Fruit fly (Drosophila melanogaster) whole organism, embryonic: ENCODE data around the gene Rchy1.

Source experiments
- Atf-2 ChIP-seq: fragments of 200-800 bp; sonication (Bioruptor generic); optimal IDR thresholded peaks from 2 replicates; lab custom pipeline; 2016; ENCODE audit warnings: missing biosample characterization, missing genetic modification characterization
- Atf3 ChIP-seq: fragments of 200-800 bp; sonication (Bioruptor generic); optimal IDR thresholded peaks from 3 replicates; lab custom pipeline; 2016; ENCODE audit warnings: missing biosample characterization, missing genetic modification characterization
- CG13287 ChIP-seq: fragments of 200-800 bp; sonication (Bioruptor generic); IDR thresholded peaks from 2 replicates; pipeline ENCODE4 v1.3.6; 2022; ENCODE audit warnings: missing biosample characterization, missing genetic modification characterization; ENCODE audit not compliant: partially characterized antibody
- CG13894 ChIP-seq: fragments of 200-800 bp; sonication (Bioruptor generic); optimal IDR thresholded peaks from 3 replicates; lab custom pipeline; 2018; ENCODE audit warnings: missing biosample characterization, mild to moderate bottlenecking, missing genetic modification characterization, moderate library complexity
- CG15696 ChIP-seq: fragments of 200-800 bp; sonication (Bioruptor generic); optimal IDR thresholded peaks from 2 replicates; lab custom pipeline; 2019; ENCODE audit warnings: missing biosample characterization, mild to moderate bottlenecking, missing genetic modification characterization, moderate library complexity
- CG16815 ChIP-seq: fragments of 200-800 bp; sonication (Bioruptor generic); optimal IDR thresholded peaks from 3 replicates; lab custom pipeline; 2017; ENCODE audit warnings: missing biosample characterization, mild to moderate bottlenecking, missing genetic modification characterization
- CG17385 ChIP-seq: fragments of 200-800 bp; sonication (Bioruptor generic); optimal IDR thresholded peaks from 3 replicates; lab custom pipeline; 2018; ENCODE audit warnings: missing biosample characterization, mild to moderate bottlenecking, missing genetic modification characterization
- CG17829 ChIP-seq: fragments of 200-800 bp; optimal IDR thresholded peaks from 2 replicates; lab custom pipeline; 2019; ENCODE audit warnings: missing biosample characterization, mild to moderate bottlenecking, missing genetic modification characterization, moderate library complexity
- CG2202 ChIP-seq: fragments of 200-800 bp; sonication (Bioruptor generic); optimal IDR thresholded peaks from 2 replicates; lab custom pipeline; 2018; ENCODE audit warnings: missing biosample characterization, mild to moderate bottlenecking, missing genetic modification characterization
- CG31365 ChIP-seq: fragments of 200-800 bp; sonication (Bioruptor generic); optimal IDR thresholded peaks from 2 replicates; lab custom pipeline; 2018; ENCODE audit warnings: missing biosample characterization, mild to moderate bottlenecking, missing genetic modification characterization
- CG32767 ChIP-seq: fragments of 200-800 bp; sonication (Bioruptor generic); IDR thresholded peaks from 2 replicates; pipeline ENCODE4 v1.3.6; 2022; ENCODE audit warnings: missing biosample characterization, missing genetic modification characterization
- CG33213 ChIP-seq: fragments of 200-800 bp; sonication (Bioruptor generic); optimal IDR thresholded peaks from 3 replicates; lab custom pipeline; 2016; ENCODE audit warnings: missing biosample characterization, missing genetic modification characterization
- CG3407 ChIP-seq: fragments of 200-800 bp; sonication (Bioruptor generic); optimal IDR thresholded peaks from 2 replicates; lab custom pipeline; 2018; ENCODE audit warnings: missing biosample characterization, mild to moderate bottlenecking, missing genetic modification characterization
- CG34422 ChIP-seq: fragments of 200-800 bp; sonication (Bioruptor generic); IDR thresholded peaks from 3 replicates; pipeline ENCODE4 v1.3.6; 2022; ENCODE audit warnings: missing biosample characterization, missing genetic modification characterization
- CG7357 ChIP-seq: fragments of 200-800 bp; sonication (Bioruptor generic); IDR thresholded peaks from 3 replicates; pipeline ENCODE4 v1.3.6; 2022; ENCODE audit warnings: missing biosample characterization, missing genetic modification characterization
- CG8290 ChIP-seq, 3 experiments: fragments of 200-800 bp; sonication (Bioruptor generic); optimal IDR thresholded peaks; 2 replicates each; lab custom pipeline; 2016 to 2019; ENCODE audit warnings: missing biosample characterization in 3 of 3, missing genetic modification characterization in 3 of 3, mild to moderate bottlenecking in 2 of 3, moderate library complexity in 1 of 3
- CG9215 ChIP-seq: fragments of 200-800 bp; sonication (Bioruptor generic); IDR thresholded peaks from 2 replicates; pipeline ENCODE4 v1.3.6; 2022; ENCODE audit warnings: missing biosample characterization, missing genetic modification characterization
- CG9876 ChIP-seq: fragments of 200-800 bp; sonication (Bioruptor generic); optimal IDR thresholded peaks from 2 replicates; lab custom pipeline; 2016; ENCODE audit warnings: missing biosample characterization, missing genetic modification characterization
- CTCF ChIP-seq: fragments of 200-800 bp; sonication (Bioruptor generic); optimal IDR thresholded peaks from 2 replicates; lab custom pipeline; 2017; ENCODE audit warnings: missing biosample characterization, mild to moderate bottlenecking, missing genetic modification characterization, moderate library complexity
- CrebB ChIP-seq: fragments of 200-800 bp; sonication (Bioruptor generic); optimal IDR thresholded peaks from 3 replicates; lab custom pipeline; 2018; ENCODE audit warnings: missing biosample characterization, mild to moderate bottlenecking, missing genetic modification characterization
- Dfd ChIP-seq, 2 experiments: fragments of >200 bp; optimal IDR thresholded peaks; 2 replicates each; lab custom pipeline; 2017; ENCODE audit warnings: missing biosample characterization in 2 of 2, missing genetic modification characterization in 2 of 2
- H2.0 ChIP-seq: fragments of 200-800 bp; sonication (Bioruptor generic); IDR thresholded peaks from 2 replicates; pipeline ENCODE4 v1.3.6; 2022; ENCODE audit warnings: missing biosample characterization, missing genetic modification characterization
- HLHmδ ChIP-seq: fragments of 200-800 bp; sonication (Bioruptor generic); optimal IDR thresholded peaks from 2 replicates; lab custom pipeline; 2018; ENCODE audit warnings: missing biosample characterization, mild to moderate bottlenecking, missing genetic modification characterization, moderate library complexity
- HmgD ChIP-seq: fragments of 200-800 bp; sonication (Bioruptor generic); optimal IDR thresholded peaks from 3 replicates; lab custom pipeline; 2016; ENCODE audit warnings: missing biosample characterization, missing genetic modification characterization
- Optix ChIP-seq: fragments of 200-800 bp; sonication (Bioruptor generic); IDR thresholded peaks from 3 replicates; pipeline ENCODE4 v1.3.6; 2022; ENCODE audit warnings: missing biosample characterization, missing genetic modification characterization
- Rx ChIP-seq: fragments of 200-800 bp; sonication (Bioruptor generic); IDR thresholded peaks from 2 replicates; pipeline ENCODE4 v1.3.6; 2022; ENCODE audit warnings: missing biosample characterization, missing genetic modification characterization
- Xrp1 ChIP-seq: fragments of 200-800 bp; sonication (Bioruptor generic); IDR thresholded peaks from 2 replicates; pipeline ENCODE4 v1.3.6; 2022; ENCODE audit warnings: missing biosample characterization, missing genetic modification characterization
- ap ChIP-seq: fragments of 200-800 bp; sonication (Bioruptor generic); IDR thresholded peaks from 2 replicates; pipeline ENCODE4 v1.3.6; 2022; ENCODE audit warnings: missing biosample characterization, missing genetic modification characterization
- ase ChIP-seq: fragments of 200-800 bp; sonication (Bioruptor generic); IDR thresholded peaks from 3 replicates; pipeline ENCODE4 v1.3.6; 2022; ENCODE audit warnings: missing biosample characterization, missing genetic modification characterization
- cg ChIP-seq: fragments of 200-800 bp; sonication (Bioruptor generic); optimal IDR thresholded peaks from 3 replicates; lab custom pipeline; 2019; ENCODE audit warnings: missing biosample characterization, mild to moderate bottlenecking, missing genetic modification characterization, moderate library complexity
- ems ChIP-seq: fragments of 200-800 bp; sonication (Bioruptor generic); optimal IDR thresholded peaks from 3 replicates; lab custom pipeline; 2016; ENCODE audit warnings: missing biosample characterization, missing genetic modification characterization
- eve ChIP-seq, 2 experiments: fragments of >200 bp; optimal IDR thresholded peaks; 2 replicates each; lab custom pipeline; 2017; ENCODE audit warnings: missing biosample characterization in 2 of 2, missing genetic modification characterization in 2 of 2
- eyg ChIP-seq: fragments of 200-800 bp; sonication (Bioruptor generic); optimal IDR thresholded peaks from 3 replicates; lab custom pipeline; 2016; ENCODE audit warnings: missing biosample characterization, missing genetic modification characterization
- fru ChIP-seq: fragments of >200 bp; optimal IDR thresholded peaks from 2 replicates; lab custom pipeline; 2017
- h ChIP-seq: fragments of >200 bp; optimal IDR thresholded peaks from 2 replicates; lab custom pipeline; 2017
- her ChIP-seq: fragments of 200-800 bp; sonication (Bioruptor generic); optimal IDR thresholded peaks from 2 replicates; lab custom pipeline; 2016; ENCODE audit warnings: missing biosample characterization, missing genetic modification characterization
- hkb ChIP-seq, 2 experiments: fragments of 200-800 bp in 1 of 2; fragments of >200 bp in 1 of 2; sonication (Bioruptor generic) in 1 of 2; IDR thresholded peaks in 1 of 2; optimal IDR thresholded peaks in 1 of 2; 2 replicates each; pipeline versions ENCODE4 v1.3.6 to Lab custom; 2017 to 2022; ENCODE audit warnings: missing biosample characterization in 1 of 2, missing genetic modification characterization in 1 of 2
- klu ChIP-seq: fragments of 200-800 bp; sonication (Bioruptor generic); IDR thresholded peaks from 2 replicates; pipeline ENCODE4 v1.3.6; 2022; ENCODE audit warnings: missing biosample characterization, missing genetic modification characterization
- nau ChIP-seq: fragments of 200-800 bp; sonication (Bioruptor generic); optimal IDR thresholded peaks from 3 replicates; lab custom pipeline; 2017; ENCODE audit warnings: missing biosample characterization, mild to moderate bottlenecking, missing genetic modification characterization, missing genetic modification reagents
- nerfin-1 ChIP-seq: fragments of 200-800 bp; sonication (Bioruptor generic); optimal IDR thresholded peaks from 3 replicates; lab custom pipeline; 2019; ENCODE audit warnings: missing biosample characterization, mild to moderate bottlenecking, missing genetic modification characterization, moderate library complexity
- nom ChIP-seq: fragments of 200-800 bp; sonication (Bioruptor generic); optimal IDR thresholded peaks from 2 replicates; lab custom pipeline; 2017; ENCODE audit warnings: missing biosample characterization, missing genetic modification characterization, mild to moderate bottlenecking, moderate library complexity, missing genetic modification reagents
- onecut ChIP-seq: fragments of 200-800 bp; sonication (Bioruptor generic); IDR thresholded peaks from 2 replicates; pipeline ENCODE4 v1.3.6; 2022; ENCODE audit warnings: missing biosample characterization, missing genetic modification characterization
- pita ChIP-seq: fragments of 200-800 bp; sonication (Bioruptor generic); optimal IDR thresholded peaks from 2 replicates; lab custom pipeline; 2017; ENCODE audit warnings: missing biosample characterization, mild to moderate bottlenecking, missing genetic modification characterization
- rib ChIP-seq: fragments of 200-800 bp; sonication (Bioruptor generic); IDR thresholded peaks from 2 replicates; pipeline ENCODE4 v1.3.6; 2022; ENCODE audit warnings: missing biosample characterization, missing genetic modification characterization
- salm ChIP-seq: fragments of 200-800 bp; sonication (Bioruptor generic); optimal IDR thresholded peaks from 2 replicates; lab custom pipeline; 2018; ENCODE audit warnings: missing biosample characterization, mild to moderate bottlenecking, missing genetic modification characterization
- sim ChIP-seq: fragments of 200-800 bp; sonication (Bioruptor generic); IDR thresholded peaks from 2 replicates; pipeline ENCODE4 v1.3.6; 2022; ENCODE audit warnings: missing biosample characterization, missing genetic modification characterization
- sisA ChIP-seq: fragments of 200-800 bp; sonication (Bioruptor generic); IDR thresholded peaks from 2 replicates; pipeline ENCODE4 v1.3.6; 2022; ENCODE audit warnings: missing biosample characterization, missing genetic modification characterization
- sr ChIP-seq: fragments of 200-800 bp; sonication (Bioruptor generic); IDR thresholded peaks from 3 replicates; pipeline ENCODE4 v1.3.6; 2022; ENCODE audit warnings: missing biosample characterization, missing genetic modification characterization
- ssp ChIP-seq: fragments of 200-800 bp; sonication (Bioruptor generic); IDR thresholded peaks from 2 replicates; pipeline ENCODE4 v1.3.6; 2022; ENCODE audit warnings: missing biosample characterization, missing genetic modification characterization
- sug ChIP-seq: fragments of 200-800 bp; optimal IDR thresholded peaks from 2 replicates; lab custom pipeline; 2019; ENCODE audit warnings: missing biosample characterization, mild to moderate bottlenecking, missing genetic modification characterization, moderate library complexity
- tna ChIP-seq: fragments of 200-800 bp; sonication (Bioruptor generic); IDR thresholded peaks from 2 replicates; pipeline ENCODE4 v1.3.6; 2022; ENCODE audit warnings: missing biosample characterization, missing genetic modification characterization; ENCODE audit not compliant: partially characterized antibody
- yki ChIP-seq: fragments of >200 bp; optimal IDR thresholded peaks from 3 replicates; lab custom pipeline; 2018

Rchy1 gene

DNA sequence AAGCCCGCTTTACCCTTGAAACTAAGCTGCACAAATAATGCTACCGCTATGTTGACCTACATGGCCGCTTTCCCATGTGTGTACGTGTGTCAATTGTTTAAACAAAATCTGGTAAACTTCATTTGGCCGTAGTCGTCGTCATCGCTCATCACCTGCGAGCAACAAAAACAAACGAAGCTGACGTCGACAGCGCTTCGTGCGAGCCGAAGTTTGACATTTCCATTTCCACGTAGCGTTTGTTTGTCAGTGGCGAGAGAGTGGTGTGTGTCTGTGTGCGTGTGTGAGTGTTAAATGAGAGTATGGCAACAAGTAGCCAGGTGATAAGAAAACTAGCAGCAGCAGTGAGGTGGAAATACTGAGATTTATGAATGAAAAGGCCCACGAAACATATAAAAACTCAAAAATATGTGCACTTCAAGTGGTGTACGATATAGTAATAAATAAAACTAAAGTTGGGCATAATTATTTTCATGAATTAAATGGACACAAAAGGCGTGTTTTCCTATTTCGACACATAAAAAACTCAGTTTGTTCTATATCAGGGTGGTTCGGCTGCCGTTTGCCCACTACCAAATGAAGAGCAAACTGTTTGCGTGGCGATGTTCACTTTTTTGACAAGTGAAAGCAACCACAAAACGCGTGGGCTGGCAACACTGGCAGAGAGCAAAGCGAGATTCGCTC is 13.9 kb upstream of the Rchy1 start (continued):
- TF ChIP-seq ssp, result no peak
- no peak for TF ChIP-seq CG2202 (tag; lab: Kevin White, UChicago)
- TF ChIP-seq HmgD (GFP tag; lab: Kevin White, UChicago), result no peak
- TF ChIP-seq hkb (optimal IDR thresholded peaks at IDR 0.05; lab: Kevin White, UChicago), result no peak
- peak; percentile 47 for TF ChIP-seq hkb (GFP tag; IDR thresholded peaks at IDR 0.05; lab: Robert Waterston, UW)
- no peak for TF ChIP-seq Atf-2 (GFP tag; lab: Kevin White, UChicago)
- TF ChIP-seq Dfd (GFP tag; optimal IDR thresholded peaks at IDR 0.05; lab: Kevin White, UChicago), result no peak
- no peak for TF ChIP-seq pita
- no peak for TF ChIP-seq CG8290 (GFP tag; optimal IDR thresholded peaks at IDR 0.05; lab: Kevin White, UChicago)
- peak; percentile 46 to 83 for TF ChIP-seq CG8290 (tag; optimal IDR thresholded peaks at IDR 0.05; lab: Kevin White, UChicago)
- peak; percentile 66 for TF ChIP-seq sug (tag; lab: Kevin White, UChicago)
- no peak for TF ChIP-seq CG32767 (GFP tag; lab: Robert Waterston, UW)
- peak; percentile 17 for TF ChIP-seq CG13894
- no peak for TF ChIP-seq CG16815 (GFP tag; lab: Kevin White, UChicago)
- TF ChIP-seq CG31365 (tag; lab: Kevin White, UChicago), result peak; percentile 62
- no peak for TF ChIP-seq eve (GFP tag; optimal IDR thresholded peaks at IDR 0.05; lab: Kevin White, UChicago)
- TF ChIP-seq Rx, result no peak
- peak; percentile 14; the same call in 2 of the 3 replicates for TF ChIP-seq sr (GFP tag; lab: Robert Waterston, UW)
- TF ChIP-seq eyg (GFP tag; lab: Kevin White, UChicago), result peak; percentile 8
- TF ChIP-seq ap (GFP tag; lab: Robert Waterston, UW), result no peak
- no peak for TF ChIP-seq yki
- TF ChIP-seq rib (GFP tag; lab: Robert Waterston, UW), result no peak
- TF ChIP-seq CG17829, result no peak
- no peak for TF ChIP-seq sim (GFP tag; lab: Robert Waterston, UW)
- TF ChIP-seq cg (GFP tag; lab: Kevin White, UChicago), result peak; percentile 90
- peak; percentile 47 for TF ChIP-seq nom (GFP tag; lab: Kevin White, UChicago)
- no peak for TF ChIP-seq Optix
- peak; percentile 20 for TF ChIP-seq Atf3 (GFP tag; lab: Kevin White, UChicago)
- TF ChIP-seq CG9215 (GFP tag; lab: Robert Waterston, UW), result peak; percentile 84
- no peak for TF ChIP-seq H2.0 (GFP tag; lab: Robert Waterston, UW)
- no peak for TF ChIP-seq fru (lab: Kevin White, UChicago)
- peak; percentile 34 for TF ChIP-seq HLHmδ (GFP tag; lab: Kevin White, UChicago)
- no peak for TF ChIP-seq ase (GFP tag; lab: Robert Waterston, UW)
- no peak for TF ChIP-seq CG33213 (GFP tag; lab: Kevin White, UChicago)
- peak; percentile 13; the same call in 1 of the 2 replicates for TF ChIP-seq CG13287 (GFP tag; lab: Robert Waterston, UW)
- TF ChIP-seq CG34422, result peak; percentile 14; the same call in 1 of the 3 replicates
- TF ChIP-seq sisA (GFP tag; lab: Robert Waterston, UW), result no peak
- no peak for TF ChIP-seq tna (GFP tag; lab: Robert Waterston, UW)
- TF ChIP-seq CG9876 (GFP tag; lab: Kevin White, UChicago), result no peak
- no peak for TF ChIP-seq CG7357 (GFP tag; lab: Robert Waterston, UW)
- TF ChIP-seq CG3407 (GFP tag; lab: Kevin White, UChicago), result no peak
- TF ChIP-seq CG17385 (GFP tag; lab: Kevin White, UChicago), result peak; percentile 20
- TF ChIP-seq CTCF (GFP tag; lab: Kevin White, UChicago), result no peak
- no peak for TF ChIP-seq onecut
- TF ChIP-seq h (lab: Kevin White, UChicago), result no peak
- TF ChIP-seq CG15696 (tag; lab: Kevin White, UChicago), result peak; percentile 19
- TF ChIP-seq her (GFP tag; lab: Kevin White, UChicago), result no peak
- TF ChIP-seq nerfin-1 (tag; lab: Kevin White, UChicago), result peak; percentile 40
- no peak for TF ChIP-seq salm
- TF ChIP-seq klu (GFP tag; lab: Robert Waterston, UW), result no peak
- TF ChIP-seq CrebB (tag; lab: Kevin White, UChicago), result peak; percentile 82
- peak; percentile 20; the same call in 1 of the 2 replicates for TF ChIP-seq Xrp1
- peak; percentile 57 for TF ChIP-seq nau (GFP tag; lab: Kevin White, UChicago)
- TF ChIP-seq ems (GFP tag; lab: Kevin White, UChicago), result no peak
